Worm (Caenorhabditis elegans): ENCODE results near the gene glb-3.

- TF ChIP-seq pha-4 (tag; optimal IDR thresholded peaks at IDR 0.05) (no peak), fax-1 (tag; optimal IDR thresholded peaks at IDR 0.05) (no peak), ets-4 (tag; optimal IDR thresholded peaks at IDR 0.05) (no peak), rnt-1 (tag; optimal IDR thresholded peaks at IDR 0.05) (no peak), pha-2 (tag; optimal IDR thresholded peaks at IDR 0.05) (no peak), pag-3 (tag; optimal IDR thresholded peaks at IDR 0.05; ENCODE audit: borderline replicate concordance) (no peak), eyg-1 (tag; optimal IDR thresholded peaks at IDR 0.05) (no peak), sox-4 (tag; optimal IDR thresholded peaks at IDR 0.05) (no peak), unc-86 (tag; optimal IDR thresholded peaks at IDR 0.05) (no peak), pqm-1 (tag; optimal IDR thresholded peaks at IDR 0.05) (no peak), pat-9 (tag; optimal IDR thresholded peaks at IDR 0.05) (no peak)
Observed at ce11 chrV:11141179-11141578, 6.8 kb downstream of the glb-3 start, which contains the start of gene folt-1.
